Fruit fly (Drosophila melanogaster) whole organism, embryonic: Measurements from ENCODE around the gene CG43273.

Experiments used
- B-H1 ChIP-seq: fragments of 200-800 bp; sonication (Bioruptor generic); IDR thresholded peaks from 3 replicates; pipeline ENCODE4 v1.3.6; 2022; ENCODE audit warnings: missing biosample characterization, missing genetic modification characterization
- B-H2 ChIP-seq: fragments of 200-800 bp; sonication (Bioruptor generic); optimal IDR thresholded peaks from 2 replicates; lab custom pipeline; 2018; ENCODE audit warnings: missing biosample characterization, mild to moderate bottlenecking, missing genetic modification characterization
- CG11085 ChIP-seq: fragments of 200-800 bp; sonication (Bioruptor generic); IDR thresholded peaks from 2 replicates; pipeline ENCODE4 v1.3.6; 2022; ENCODE audit warnings: missing biosample characterization, missing genetic modification characterization
- CG11723 ChIP-seq: fragments of 200-800 bp; sonication (Bioruptor generic); optimal IDR thresholded peaks from 2 replicates; lab custom pipeline; 2017; ENCODE audit warnings: missing biosample characterization, mild to moderate bottlenecking, missing genetic modification characterization
- CG1233 ChIP-seq: fragments of 200-800 bp; sonication (Bioruptor generic); optimal IDR thresholded peaks from 4 replicates; lab custom pipeline; 2018; ENCODE audit warnings: missing biosample characterization, mild to moderate bottlenecking, missing genetic modification characterization
- CG14050 ChIP-seq: fragments of 200-800 bp; sonication (Bioruptor generic); IDR thresholded peaks from 3 replicates; pipeline ENCODE4 v1.3.6; 2022; ENCODE audit warnings: missing biosample characterization, missing genetic modification characterization
- CG16813 ChIP-seq: fragments of 200-800 bp; sonication (Bioruptor generic); IDR thresholded peaks from 3 replicates; pipeline ENCODE4 v1.3.6; 2022; ENCODE audit warnings: missing biosample characterization, missing genetic modification characterization; ENCODE audit not compliant: partially characterized antibody
- CG16815 ChIP-seq: fragments of 200-800 bp; sonication (Bioruptor generic); optimal IDR thresholded peaks from 3 replicates; lab custom pipeline; 2017; ENCODE audit warnings: missing biosample characterization, mild to moderate bottlenecking, missing genetic modification characterization
- CG17359 ChIP-seq: fragments of 200-800 bp; sonication (Bioruptor generic); optimal IDR thresholded peaks from 3 replicates; lab custom pipeline; 2018; ENCODE audit warnings: missing biosample characterization, mild to moderate bottlenecking, missing genetic modification characterization, moderate library complexity
- CG17385 ChIP-seq: fragments of 200-800 bp; sonication (Bioruptor generic); optimal IDR thresholded peaks from 3 replicates; lab custom pipeline; 2018; ENCODE audit warnings: missing biosample characterization, mild to moderate bottlenecking, missing genetic modification characterization
- CG18599 ChIP-seq: fragments of 200-800 bp; sonication (Bioruptor generic); optimal IDR thresholded peaks from 3 replicates; lab custom pipeline; 2017; ENCODE audit warnings: missing biosample characterization, missing genetic modification characterization, mild to moderate bottlenecking, moderate library complexity, missing genetic modification reagents
- CG2202 ChIP-seq: fragments of 200-800 bp; sonication (Bioruptor generic); optimal IDR thresholded peaks from 2 replicates; lab custom pipeline; 2018; ENCODE audit warnings: missing biosample characterization, mild to moderate bottlenecking, missing genetic modification characterization
- CG34224 ChIP-seq: fragments of 200-800 bp; sonication (Bioruptor generic); IDR thresholded peaks from 3 replicates; pipeline ENCODE4 v1.3.6; 2022; ENCODE audit warnings: missing biosample characterization, missing genetic modification characterization; ENCODE audit not compliant: partially characterized antibody
- CG42726 ChIP-seq: fragments of 200-800 bp; sonication (Bioruptor generic); IDR thresholded peaks from 2 replicates; pipeline ENCODE4 v1.3.6; 2022; ENCODE audit warnings: missing biosample characterization, missing genetic modification characterization; ENCODE audit not compliant: partially characterized antibody
- CG43689 ChIP-seq: fragments of 200-800 bp; sonication (Bioruptor generic); IDR thresholded peaks from 2 replicates; pipeline ENCODE4 v1.3.6; 2022; ENCODE audit warnings: missing biosample characterization, missing genetic modification characterization
- CG7745 ChIP-seq: fragments of 200-800 bp; sonication (Bioruptor generic); optimal IDR thresholded peaks from 2 replicates; lab custom pipeline; 2018; ENCODE audit warnings: missing biosample characterization, mild to moderate bottlenecking, missing genetic modification characterization, moderate library complexity
- CG8290 ChIP-seq, 3 experiments: fragments of 200-800 bp; sonication (Bioruptor generic); optimal IDR thresholded peaks; 2 replicates each; lab custom pipeline; 2016 to 2019; ENCODE audit warnings: missing biosample characterization in 3 of 3, missing genetic modification characterization in 3 of 3, mild to moderate bottlenecking in 2 of 3, moderate library complexity in 1 of 3
- CG9437 ChIP-seq: fragments of 200-800 bp; sonication (Bioruptor generic); optimal IDR thresholded peaks from 2 replicates; lab custom pipeline; 2018; ENCODE audit warnings: missing biosample characterization, mild to moderate bottlenecking, missing genetic modification characterization
- CG9817 ChIP-seq: fragments of 200-800 bp; sonication (Bioruptor generic); optimal IDR thresholded peaks from 2 replicates; lab custom pipeline; 2018; ENCODE audit warnings: missing biosample characterization, mild to moderate bottlenecking, missing genetic modification characterization, moderate library complexity
- Doc2 ChIP-seq: fragments of 200-800 bp; sonication (Bioruptor generic); IDR thresholded peaks from 2 replicates; pipeline ENCODE4 v1.3.6; 2022; ENCODE audit warnings: missing biosample characterization, missing genetic modification characterization
- E2f1 ChIP-seq: fragments of 200-800 bp; sonication (Bioruptor generic); IDR thresholded peaks from 2 replicates; pipeline ENCODE4 v1.3.6; 2022; ENCODE audit warnings: missing biosample characterization, missing genetic modification characterization
- HLH4C ChIP-seq: fragments of 200-800 bp; sonication (Bioruptor generic); IDR thresholded peaks from 3 replicates; pipeline ENCODE4 v1.3.6; 2022; ENCODE audit warnings: missing biosample characterization, missing genetic modification characterization; ENCODE audit not compliant: partially characterized antibody
- Hmx ChIP-seq: fragments of 200-800 bp; sonication (Bioruptor generic); optimal IDR thresholded peaks from 2 replicates; lab custom pipeline; 2016; ENCODE audit warnings: missing biosample characterization, missing genetic modification characterization
- Hsf ChIP-seq: fragments of 200-800 bp; sonication (Bioruptor generic); optimal IDR thresholded peaks from 3 replicates; lab custom pipeline; 2016; ENCODE audit warnings: missing biosample characterization, missing genetic modification characterization
- MTF-1 ChIP-seq: fragments of 200-800 bp; sonication (Bioruptor generic); optimal IDR thresholded peaks from 2 replicates; lab custom pipeline; 2018; ENCODE audit warnings: missing biosample characterization, mild to moderate bottlenecking, missing genetic modification characterization, borderline replicate concordance
- Myb ChIP-seq: fragments of 200-800 bp; sonication (Bioruptor generic); optimal IDR thresholded peaks from 2 replicates; lab custom pipeline; 2016; ENCODE audit warnings: missing biosample characterization, missing genetic modification characterization
- Neu2 ChIP-seq: fragments of 200-800 bp; sonication (Bioruptor generic); optimal IDR thresholded peaks from 3 replicates; lab custom pipeline; 2016; ENCODE audit warnings: missing biosample characterization, missing genetic modification characterization, borderline replicate concordance
- Nf-YA ChIP-seq: fragments of 200-800 bp; sonication (Bioruptor generic); IDR thresholded peaks from 2 replicates; pipeline ENCODE4 v1.3.6; 2022; ENCODE audit warnings: missing biosample characterization, missing genetic modification characterization
- Nf-YC ChIP-seq: fragments of 200-800 bp; optimal IDR thresholded peaks from 3 replicates; lab custom pipeline; 2019; ENCODE audit warnings: missing biosample characterization, mild to moderate bottlenecking, missing genetic modification characterization, moderate library complexity
- Sox100B ChIP-seq: fragments of 200-800 bp; sonication (Bioruptor generic); optimal IDR thresholded peaks from 3 replicates; lab custom pipeline; 2018; ENCODE audit warnings: missing biosample characterization, mild to moderate bottlenecking, missing genetic modification characterization
- Sox102F ChIP-seq: fragments of 200-800 bp; sonication (Bioruptor generic); optimal IDR thresholded peaks from 2 replicates; lab custom pipeline; 2018; ENCODE audit warnings: missing biosample characterization, mild to moderate bottlenecking, missing genetic modification characterization, moderate library complexity
- cg ChIP-seq: fragments of 200-800 bp; sonication (Bioruptor generic); optimal IDR thresholded peaks from 3 replicates; lab custom pipeline; 2019; ENCODE audit warnings: missing biosample characterization, mild to moderate bottlenecking, missing genetic modification characterization, moderate library complexity
- corto ChIP-seq: fragments of 200-800 bp; sonication (Bioruptor generic); optimal IDR thresholded peaks from 2 replicates; lab custom pipeline; 2016; ENCODE audit warnings: missing biosample characterization, mild to moderate bottlenecking, missing genetic modification characterization, moderate library complexity
- dimm ChIP-seq: fragments of 200-800 bp; sonication (Bioruptor generic); IDR thresholded peaks from 2 replicates; pipeline ENCODE4 v1.3.6; 2022; ENCODE audit warnings: missing biosample characterization, missing genetic modification characterization
- dmrt99B ChIP-seq: fragments of 200-800 bp; sonication (Bioruptor generic); optimal IDR thresholded peaks from 2 replicates; lab custom pipeline; 2018; ENCODE audit warnings: missing biosample characterization, mild to moderate bottlenecking, missing genetic modification characterization, moderate library complexity
- grn ChIP-seq: fragments of 200-800 bp; sonication (Bioruptor generic); optimal IDR thresholded peaks from 3 replicates; lab custom pipeline; 2017; ENCODE audit warnings: missing biosample characterization, missing genetic modification characterization
- gro ChIP-seq: fragments of 200-800 bp; sonication (Bioruptor generic); optimal IDR thresholded peaks from 2 replicates; lab custom pipeline; 2016; ENCODE audit warnings: missing biosample characterization, missing genetic modification characterization
- gsb-n ChIP-seq: fragments of 200-800 bp; sonication (Bioruptor generic); optimal IDR thresholded peaks from 3 replicates; lab custom pipeline; 2018; ENCODE audit warnings: missing biosample characterization, mild to moderate bottlenecking, missing genetic modification characterization
- insv ChIP-seq, 2 experiments: fragments of 200-800 bp; sonication (Bioruptor generic); optimal IDR thresholded peaks; 3 replicates each; lab custom pipeline; 2016 to 2018; ENCODE audit warnings: missing biosample characterization in 2 of 2, missing genetic modification characterization in 2 of 2
- klu ChIP-seq: fragments of 200-800 bp; sonication (Bioruptor generic); IDR thresholded peaks from 2 replicates; pipeline ENCODE4 v1.3.6; 2022; ENCODE audit warnings: missing biosample characterization, missing genetic modification characterization
- lbe ChIP-seq: fragments of 200-800 bp; sonication (Bioruptor generic); optimal IDR thresholded peaks from 2 replicates; lab custom pipeline; 2016; ENCODE audit warnings: missing biosample characterization, mild to moderate bottlenecking, missing genetic modification characterization
- lola ChIP-seq, 3 experiments: fragments of >200 bp in 2 of 3; fragments of 200-800 bp in 1 of 3; sonication (Bioruptor generic) in 1 of 3; optimal IDR thresholded peaks; 2 replicates each; lab custom pipeline; 2017 to 2019; ENCODE audit warnings: missing biosample characterization in 3 of 3, missing genetic modification characterization in 3 of 3, mild to moderate bottlenecking in 1 of 3, moderate library complexity in 1 of 3
- luna ChIP-seq: fragments of 200-800 bp; sonication (Bioruptor generic); optimal IDR thresholded peaks from 2 replicates; lab custom pipeline; 2016; ENCODE audit warnings: missing biosample characterization, missing genetic modification characterization
- oc ChIP-seq: fragments of 200-800 bp; sonication (Bioruptor generic); optimal IDR thresholded peaks from 2 replicates; lab custom pipeline; 2018; ENCODE audit warnings: missing biosample characterization, mild to moderate bottlenecking, missing genetic modification characterization, moderate library complexity
- sima ChIP-seq: fragments of 200-800 bp; sonication (Bioruptor generic); optimal IDR thresholded peaks from 2 replicates; lab custom pipeline; 2016; ENCODE audit warnings: missing biosample characterization, missing genetic modification characterization
- tap ChIP-seq: fragments of 200-800 bp; optimal IDR thresholded peaks from 3 replicates; lab custom pipeline; 2019; ENCODE audit warnings: missing biosample characterization, mild to moderate bottlenecking, missing genetic modification characterization, moderate library complexity
- toy ChIP-seq: fragments of 200-800 bp; sonication (Bioruptor generic); IDR thresholded peaks from 2 replicates; pipeline ENCODE4 v1.3.6; 2022; ENCODE audit warnings: missing biosample characterization, missing genetic modification characterization
- zf30C ChIP-seq: fragments of 200-800 bp; sonication (Bioruptor generic); optimal IDR thresholded peaks from 3 replicates; lab custom pipeline; 2018; ENCODE audit warnings: missing biosample characterization, mild to moderate bottlenecking, missing genetic modification characterization

CG43273 gene

DNA sequence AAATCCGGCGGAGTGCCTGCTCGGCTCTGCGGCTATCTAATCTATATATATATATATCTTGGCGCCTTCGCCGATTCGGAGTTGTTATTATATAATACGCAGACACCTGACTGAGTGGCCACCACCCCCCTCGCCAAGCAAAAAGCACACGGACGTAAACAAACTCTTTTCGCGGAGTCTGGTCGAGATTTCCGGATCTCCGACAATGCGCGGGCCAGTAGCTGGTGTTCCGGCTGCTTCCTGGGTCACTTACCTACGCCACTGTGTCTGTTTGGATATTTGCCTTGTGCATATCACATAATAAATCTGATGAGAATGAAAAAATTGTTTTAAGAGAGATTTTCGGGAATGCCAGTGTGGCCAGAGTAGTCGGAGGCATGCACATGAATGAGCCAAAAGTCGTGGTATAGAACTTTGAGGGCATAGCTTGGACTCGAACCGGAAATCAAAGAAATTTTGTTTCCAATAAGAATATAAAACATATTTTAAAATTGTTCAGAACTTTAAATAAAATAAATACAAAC is 43.0 kb upstream of the CG43273 start, which contains the start of gene CG5805 (continued):
- no peak for TF ChIP-seq corto (GFP tag; lab: Kevin White, UChicago)
- peak; percentile 76 for TF ChIP-seq Nf-YA (GFP tag; lab: Robert Waterston, UW)
- TF ChIP-seq CG34224 (GFP tag; lab: Robert Waterston, UW), result peak; percentile 25; the same call in 1 of the 3 replicates
- TF ChIP-seq oc (tag; lab: Kevin White, UChicago), result peak; percentile 20
- TF ChIP-seq Myb, result peak; percentile 52
- TF ChIP-seq Neu2, result no peak
- TF ChIP-seq gro (GFP tag; lab: Kevin White, UChicago), result no peak
- no peak for TF ChIP-seq Nf-YC (tag; lab: Kevin White, UChicago)
- TF ChIP-seq sima (GFP tag; lab: Kevin White, UChicago), result peak; percentile 7
- peak; percentile 80 for TF ChIP-seq CG14050 (GFP tag; lab: Robert Waterston, UW)
- TF ChIP-seq cg (GFP tag; lab: Kevin White, UChicago), result no peak
- TF ChIP-seq CG16813 (GFP tag; lab: Robert Waterston, UW), result no peak
- peak; percentile 90 for TF ChIP-seq CG1233 (GFP tag; lab: Kevin White, UChicago)
- peak; percentile 82 for TF ChIP-seq CG17359 (tag; lab: Kevin White, UChicago)
- peak; percentile 78 for TF ChIP-seq CG9437 (GFP tag; lab: Kevin White, UChicago)
- TF ChIP-seq CG8290 (GFP tag; optimal IDR thresholded peaks at IDR 0.05; lab: Kevin White, UChicago), result no peak
- TF ChIP-seq CG8290 (tag; optimal IDR thresholded peaks at IDR 0.05; lab: Kevin White, UChicago), result peak in 1 of 2 experiments; percentile 41
- peak; percentile 90 for TF ChIP-seq MTF-1
- no peak for TF ChIP-seq CG7745 (tag; lab: Kevin White, UChicago)
- peak; percentile 72 for TF ChIP-seq dmrt99B
- TF ChIP-seq Doc2 (GFP tag; lab: Robert Waterston, UW), result 0 out of 2 replicates have a peak, but pooled peaks have one; percentile 44
- TF ChIP-seq CG42726 (GFP tag; lab: Robert Waterston, UW), result no peak
- TF ChIP-seq CG9817 (tag; lab: Kevin White, UChicago), result peak; percentile 85
- peak; percentile 76 for TF ChIP-seq CG2202 (tag; lab: Kevin White, UChicago)
- TF ChIP-seq Sox102F, result peak; percentile 61
- TF ChIP-seq lbe, result no peak
- peak; percentile 62; the same call in 1 of the 2 replicates for TF ChIP-seq toy (GFP tag; lab: Robert Waterston, UW)
- peak; percentile 62 for TF ChIP-seq E2f1
- TF ChIP-seq CG16815 (GFP tag; lab: Kevin White, UChicago), result peak; percentile 53
- TF ChIP-seq zf30C, result no peak
- peak; percentile 54; the same call in 1 of the 2 replicates for TF ChIP-seq klu (GFP tag; lab: Robert Waterston, UW)
- TF ChIP-seq Hsf (GFP tag; lab: Kevin White, UChicago), result peak; percentile 88
- peak; percentile 83 for TF ChIP-seq CG11085 (GFP tag; lab: Robert Waterston, UW)
- peak; percentile 76 for TF ChIP-seq CG43689
- TF ChIP-seq B-H1, result peak; percentile 54
- TF ChIP-seq dimm (GFP tag; lab: Robert Waterston, UW), result peak; percentile 59
- peak; percentile 78 for TF ChIP-seq CG17385
- TF ChIP-seq Sox100B (GFP tag; lab: Kevin White, UChicago), result no peak
- peak; percentile 75 for TF ChIP-seq CG11723 (GFP tag; lab: Kevin White, UChicago)
- TF ChIP-seq insv (GFP tag; optimal IDR thresholded peaks at IDR 0.05; lab: Kevin White, UChicago), result peak; percentile 82 to 96
- peak; percentile 69 for TF ChIP-seq grn (GFP tag; lab: Kevin White, UChicago)
- TF ChIP-seq CG18599, result peak; percentile 84
- peak; percentile 86 for TF ChIP-seq B-H2
- peak; percentile 67 for TF ChIP-seq luna
- TF ChIP-seq tap (tag; lab: Kevin White, UChicago), result peak; percentile 66
- TF ChIP-seq lola (GFP tag; optimal IDR thresholded peaks at IDR 0.05; lab: Kevin White, UChicago), result no peak
- peak; percentile 55 for TF ChIP-seq gsb-n
- TF ChIP-seq HLH4C (GFP tag; lab: Robert Waterston, UW), result no peak
- TF ChIP-seq Hmx, result no peak
